Fruit fly (Drosophila melanogaster) Kc167 (cell line): ENCODE measurements around the gene Rab3-GAP.

Source experiments
- Sin3A ChIP-seq: fragments of >200 bp; optimal IDR thresholded peaks from 2 replicates; lab custom pipeline; 2018; ENCODE audit warnings: missing external identifiers
- h ChIP-seq: fragments of >200 bp; optimal IDR thresholded peaks from 3 replicates; lab custom pipeline; 2018; ENCODE audit warnings: missing external identifiers
- insv ChIP-seq: fragments of >200 bp; optimal IDR thresholded peaks from 3 replicates; lab custom pipeline; 2018; ENCODE audit warnings: missing external identifiers
- ttk ChIP-seq: sonication (Bioruptor generic); optimal IDR thresholded peaks from 2 replicates; lab custom pipeline; 2017; ENCODE audit warnings: missing external identifiers

DNA sequence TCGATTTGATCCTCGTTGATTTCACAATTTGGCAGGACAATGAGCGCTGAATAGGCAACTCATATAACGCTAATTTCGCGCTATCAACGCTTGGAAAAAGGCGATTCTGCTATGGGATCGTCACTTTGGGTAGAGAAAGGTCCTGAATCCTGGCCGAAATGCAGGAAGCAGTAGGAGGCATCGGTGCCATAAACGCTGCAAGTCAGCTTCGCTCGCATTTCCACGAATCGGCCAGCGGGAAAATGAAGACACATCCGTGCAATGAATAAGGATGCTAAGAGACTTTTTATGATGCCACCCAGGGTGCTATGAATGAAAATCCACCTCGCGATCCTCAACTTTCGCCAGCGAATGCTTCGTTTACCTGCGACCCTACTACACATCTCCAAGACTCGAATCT is 24.5 kb upstream of the Rab3-GAP start:
- no peak for TF ChIP-seq Sin3A
- no peak for TF ChIP-seq ttk (lab: Kevin White, UChicago)
- TF ChIP-seq h = no peak
- TF ChIP-seq insv (lab: Kevin White, UChicago) = no peak
